ENCODE assay signal across 3 worm cellular contexts in the genomic region with DNA sequence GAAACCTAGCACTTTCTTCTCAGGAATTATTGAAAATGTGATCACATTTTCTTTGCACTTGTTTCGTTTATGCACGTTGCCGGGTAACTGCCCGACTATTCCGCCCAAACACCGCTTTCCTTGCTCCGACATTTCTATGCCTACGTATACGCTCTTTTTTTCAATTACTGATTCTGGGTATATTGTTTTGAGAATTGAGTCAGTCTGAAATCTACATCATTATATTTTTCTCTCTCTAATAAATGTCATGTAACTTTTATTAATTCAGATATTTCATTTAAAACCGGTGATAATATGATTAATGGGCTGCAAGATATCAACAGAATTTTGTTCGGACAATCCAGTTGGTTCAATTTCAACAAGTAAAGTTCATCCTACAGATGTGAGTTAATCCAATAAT.
TF ChIP-seq lines count a peak whose summit lies in the region.

A gene (plus strand): TSS at position 301 of the 400 bp plus-strand sequence.

TF ChIP-seq in whole organism, L1 larva, 84 proteins besides CTCF, POLR2A, EP300 and RAD21:
- TF ChIP-seq mep-1 (tag; optimal IDR thresholded peaks at IDR 0.05; lab: Kevin White, UChicago) = no peak
- TF ChIP-seq fkh-8 (tag; optimal IDR thresholded peaks at IDR 0.05; lab: Kevin White, UChicago) = peak; percentile 76
- TF ChIP-seq nhr-71 (tag; optimal IDR thresholded peaks at IDR 0.05; lab: Kevin White, UChicago) = peak; percentile 31
- TF ChIP-seq unc-86 (tag; optimal IDR thresholded peaks at IDR 0.05; lab: Kevin White, UChicago) = no peak
- TF ChIP-seq swsn-7 (tag; optimal IDR thresholded peaks at IDR 0.05; lab: Kevin White, UChicago) = peak; percentile 5
TF ChIP-seq in whole organism, L1 larva: peak in this region for 3.

TF ChIP-seq in whole organism, L2 larva, 48 proteins besides CTCF, POLR2A, EP300 and RAD21:
- TF ChIP-seq nhr-129 (tag; optimal IDR thresholded peaks at IDR 0.05; lab: Kevin White, UChicago) (no peak), lin-11 (tag; optimal IDR thresholded peaks at IDR 0.05; lab: Kevin White, UChicago) (peak; percentile 1)

TF ChIP-seq in whole organism, L4 larva, 104 proteins besides CTCF, POLR2A, EP300 and RAD21:
- peak in 1 of 2 experiments; percentile 21 for TF ChIP-seq unc-62 (GFP tag; optimal IDR thresholded peaks at IDR 0.05 in 1 of 2; lab: Kevin White, UChicago)
- no peak for TF ChIP-seq unc-62 (tag; optimal IDR thresholded peaks at IDR 0.05; lab: Kevin White, UChicago)
- TF ChIP-seq tra-1 (GFP tag; IDR thresholded peaks at IDR 0.05; lab: Robert Waterston, UW) = no peak
- TF ChIP-seq nhr-11 (tag; optimal IDR thresholded peaks at IDR 0.05; lab: Kevin White, UChicago) = peak; percentile 15
